Worm (Caenorhabditis elegans): ENCODE measurements around the gene Y55F3C.17.

Y55F3C.17 gene

DNA sequence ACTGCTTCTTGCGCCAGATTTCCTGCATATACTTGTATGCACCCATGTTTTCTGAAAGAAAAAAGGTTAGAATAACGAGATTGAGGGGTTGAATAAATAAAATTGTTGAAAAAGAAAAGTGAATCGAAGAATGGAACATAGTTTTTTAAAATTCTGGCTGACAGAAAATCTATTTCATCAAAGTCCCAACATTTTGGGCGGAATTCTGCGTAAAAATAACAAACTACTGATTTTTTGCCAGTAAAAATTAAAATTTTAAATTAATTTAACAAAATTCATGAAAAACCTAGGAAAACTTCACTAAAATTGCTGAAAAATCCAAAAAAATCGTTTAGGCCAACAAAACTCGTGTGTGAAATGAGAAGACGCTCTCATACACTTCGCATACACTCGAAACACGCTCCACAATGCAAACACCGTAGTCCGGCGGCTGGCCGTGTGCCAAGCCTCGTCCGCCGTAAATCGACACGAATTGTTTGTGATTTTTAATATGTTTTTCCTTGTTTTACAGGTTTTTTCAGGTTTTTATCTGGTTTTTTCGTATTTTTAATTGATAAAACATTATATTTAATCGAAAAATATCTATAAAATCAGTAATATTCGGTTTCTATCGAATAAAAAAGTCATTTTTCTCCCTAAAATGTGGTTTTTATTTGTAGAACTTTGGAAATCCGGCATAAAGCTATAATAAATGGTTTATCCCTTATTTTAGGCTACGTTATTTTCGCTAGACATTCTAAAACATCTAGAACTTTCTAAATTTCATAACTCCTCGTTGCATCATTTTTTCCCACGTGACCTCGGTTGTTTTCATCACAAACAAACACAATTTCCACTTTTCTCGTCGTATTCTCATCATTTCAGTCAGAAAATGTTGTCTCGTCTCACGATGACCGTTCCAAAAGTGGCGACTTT, 43.4 kb downstream of the Y55F3C.17 start, which contains the start of the genes rpl-15 and K11H12.8 (continued):
- TF ChIP-seq mep-1 (tag; optimal IDR thresholded peaks at IDR 0.05) (peak; percentile 100), nhr-85 (tag) (peak; percentile 100), C04F5.9 (tag; optimal IDR thresholded peaks at IDR 0.05) (peak; percentile 98), ceh-90 (tag; optimal IDR thresholded peaks at IDR 0.05) (peak; percentile 80), lin-15B (tag; optimal IDR thresholded peaks at IDR 0.05) (peak; percentile 98), ama-1 (optimal IDR thresholded peaks at IDR 0.05) (peak; percentile 91), hpl-2 (GFP tag; optimal IDR thresholded peaks at IDR 0.05) (peak; percentile 96), blmp-1 (tag; optimal IDR thresholded peaks at IDR 0.05) (peak; percentile 92), lin-13 (GFP tag; optimal IDR thresholded peaks at IDR 0.05) (peak; percentile 100), zag-1 (tag; optimal IDR thresholded peaks at IDR 0.05) (peak; percentile 97), fkh-10 (GFP tag; optimal IDR thresholded peaks at IDR 0.05) (peak; percentile 99), ztf-11 (tag; optimal IDR thresholded peaks at IDR 0.05) (peak; percentile 58 to 100), ceh-82 (tag; optimal IDR thresholded peaks at IDR 0.05) (peak; percentile 100), nhr-12 (tag; optimal IDR thresholded peaks at IDR 0.05) (peak; percentile 59), dsc-1 (tag; optimal IDR thresholded peaks at IDR 0.05) (peak; percentile 100), lin-35 (GFP tag; optimal IDR thresholded peaks at IDR 0.05) (peak; percentile 95 to 97), grh-1 (GFP tag; IDR thresholded peaks at IDR 0.05) (peak; percentile 98), isw-1 (GFP tag; IDR thresholded peaks at IDR 0.05) (peak; percentile 99), nhr-20 (tag; optimal IDR thresholded peaks at IDR 0.05) (peak; percentile 100), egl-13 (tag; optimal IDR thresholded peaks at IDR 0.05) (peak; percentile 100), swsn-7 (tag; optimal IDR thresholded peaks at IDR 0.05) (peak; percentile 100), pax-3 (tag; optimal IDR thresholded peaks at IDR 0.05) (peak; percentile 100), egl-27 (tag; optimal IDR thresholded peaks at IDR 0.05) (peak; percentile 44 to 98), zip-4 (GFP tag; optimal IDR thresholded peaks at IDR 0.05) (peak; percentile 97), vab-15 (tag; optimal IDR thresholded peaks at IDR 0.05) (peak; percentile 99), mdl-1 (tag; optimal IDR thresholded peaks at IDR 0.05) (peak; percentile 83 to 100), lsy-2 (tag; optimal IDR thresholded peaks at IDR 0.05) (peak; percentile 100), nhr-19 (GFP tag; conservative IDR thresholded peaks at IDR 0.05) (peak; percentile 100), C16A3.4 (tag; optimal IDR thresholded peaks at IDR 0.05) (peak; percentile 100), fos-1 (tag; optimal IDR thresholded peaks at IDR 0.05) (peak; percentile 98), lin-14 (GFP tag; optimal IDR thresholded peaks at IDR 0.05) (peak; percentile 100), unc-30 (tag; optimal IDR thresholded peaks at IDR 0.05) (no peak), unc-98 (GFP tag; IDR thresholded peaks at IDR 0.05) (peak; percentile 96), snu-23 (GFP tag; optimal IDR thresholded peaks at IDR 0.05) (peak; percentile 100), elt-3 (tag; optimal IDR thresholded peaks at IDR 0.05) (peak; percentile 99 to 100 (median 100))

DNA sequence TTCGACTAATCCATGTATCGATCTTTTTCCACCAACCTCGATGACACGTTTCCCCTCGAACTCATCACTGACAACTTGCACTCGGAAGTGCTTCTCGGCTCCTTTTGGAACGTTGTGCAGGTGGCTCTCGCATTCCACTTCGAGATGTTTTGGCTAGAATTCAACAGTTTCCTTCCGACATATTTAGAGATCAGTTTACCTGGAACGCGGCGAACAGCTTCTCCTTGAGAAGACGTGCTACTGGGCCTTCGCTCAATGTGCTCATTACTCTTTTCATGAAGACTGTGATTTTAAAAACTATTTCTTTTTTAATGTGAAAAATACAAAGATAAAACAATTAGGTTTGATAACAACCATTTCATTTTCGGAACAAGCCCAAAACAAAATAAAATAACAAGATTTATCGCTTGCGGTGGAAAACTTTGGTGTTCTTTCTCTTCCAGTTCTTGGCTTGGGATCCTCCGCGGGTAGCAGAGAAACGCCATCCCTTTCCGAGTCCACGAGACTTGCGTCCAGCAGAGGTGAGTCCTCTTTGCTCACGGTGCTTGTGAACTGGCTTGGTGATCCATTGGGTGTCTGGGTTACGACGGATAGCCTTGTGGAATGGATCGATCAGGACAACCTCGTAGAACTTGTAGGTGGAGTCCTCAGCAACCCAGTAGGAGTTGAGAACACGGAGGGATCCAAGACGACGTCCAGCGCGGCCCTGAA, 44.9 kb downstream of the Y55F3C.17 start, which contains the start of gene K11H12.1:
Gene K11H12.1, minus strand, starts transcription at position 284 of the 711 bp plus-strand sequence.
- TF ChIP-seq C04F5.9 (tag; optimal IDR thresholded peaks at IDR 0.05) (no peak), mab-9 (GFP tag; IDR thresholded peaks at IDR 0.05) (no peak), fkh-8 (tag; optimal IDR thresholded peaks at IDR 0.05) (no peak), efl-1 (optimal IDR thresholded peaks at IDR 0.05) (no peak), efl-1 (GFP tag; optimal IDR thresholded peaks at IDR 0.05 in 1 of 2) (peak in 1 of 2 experiments; percentile 63), nhr-85 (tag) (peak; percentile 37), lsy-2 (tag; optimal IDR thresholded peaks at IDR 0.05) (peak in 1 of 2 experiments; percentile 46), nhr-20 (tag; optimal IDR thresholded peaks at IDR 0.05) (no peak), ceh-82 (tag; optimal IDR thresholded peaks at IDR 0.05) (no peak), nhr-71 (tag; optimal IDR thresholded peaks at IDR 0.05) (no peak), C34B4.2 (tag; optimal IDR thresholded peaks at IDR 0.05) (no peak)
